Worm (Caenorhabditis elegans): ENCODE data around the gene ZK1320.13.

- no peak for TF ChIP-seq ces-1 (GFP tag; optimal IDR thresholded peaks at IDR 0.05)
- TF ChIP-seq nhr-12 (tag; optimal IDR thresholded peaks at IDR 0.05): no peak
- no peak for TF ChIP-seq nhr-28 (tag; optimal IDR thresholded peaks at IDR 0.05)
- TF ChIP-seq ztf-11 (tag; optimal IDR thresholded peaks at IDR 0.05): no peak
- TF ChIP-seq lin-13 (tag; optimal IDR thresholded peaks at IDR 0.05): no peak
- no peak for TF ChIP-seq nhr-76 (tag; optimal IDR thresholded peaks at IDR 0.05)
- TF ChIP-seq lsy-2 (tag; optimal IDR thresholded peaks at IDR 0.05): no peak
Observed at ce11 chrII:9724464-9724863, 43.9 kb downstream of the ZK1320.13 start, which contains the start of gene cutl-2.

Data from whole organism, mixed stage, embryonic.